Fruit fly (Drosophila melanogaster) S2 (cell line): ENCODE data around the gene yellow-e.

Experiments used
- CG8478 ChIP-seq: fragments of >200 bp; optimal IDR thresholded peaks from 2 replicates; lab custom pipeline; 2018
- CTCF ChIP-seq, 2 experiments: fragments of >200 bp; optimal IDR thresholded peaks; 2 replicates each; lab custom pipeline; 2018

yellow-e gene

DNA sequence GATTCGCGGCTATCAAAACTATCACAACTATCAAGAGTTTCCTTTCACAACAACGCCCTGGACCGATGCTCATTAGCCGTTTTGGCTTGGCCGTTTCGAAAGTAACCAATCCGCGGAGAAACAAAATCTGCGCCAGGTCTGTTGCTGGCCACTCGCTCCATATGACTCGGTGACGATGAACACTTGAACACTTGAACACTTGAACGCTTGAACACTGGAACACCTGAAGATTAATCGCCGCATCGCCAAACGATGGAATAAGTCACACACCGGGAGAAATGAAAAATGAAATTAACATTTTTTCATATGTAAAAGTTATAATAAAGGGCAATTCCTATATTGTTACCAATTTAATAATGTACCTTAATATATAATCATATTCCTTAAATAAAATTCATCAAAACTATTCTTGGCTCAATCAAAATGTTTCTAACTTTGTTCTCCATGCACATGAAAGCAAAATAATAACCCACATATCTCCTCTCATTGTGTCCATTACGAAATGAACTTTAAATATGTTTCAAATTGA lies 2.0 kb upstream of the yellow-e start:
- TF ChIP-seq CTCF (optimal IDR thresholded peaks at IDR 0.05; lab: Kevin White, UChicago) (no peak), CG8478 (lab: Kevin White, UChicago) (no peak)

DNA sequence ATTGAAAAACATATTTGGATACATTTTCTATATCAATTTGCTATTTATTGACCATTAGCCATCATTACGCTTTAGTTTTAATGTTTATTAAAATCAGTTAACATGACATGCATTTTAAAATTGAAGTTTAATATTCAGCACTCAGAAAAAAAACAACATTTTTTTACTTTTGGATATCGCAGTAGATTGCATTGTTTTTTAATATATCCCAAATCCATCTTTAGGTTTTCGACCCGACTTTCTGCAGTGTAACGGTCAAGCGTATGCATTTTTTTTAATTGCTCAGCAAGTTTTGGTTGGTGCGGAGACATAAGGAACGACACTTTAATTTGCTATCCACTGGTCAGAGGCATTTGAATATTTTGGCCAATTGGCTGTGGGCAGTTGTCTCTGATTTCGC lies 2.4 kb downstream of the yellow-e start:
- no peak for TF ChIP-seq CTCF (optimal IDR thresholded peaks at IDR 0.05; lab: Kevin White, UChicago)
- no peak for TF ChIP-seq CG8478 (lab: Kevin White, UChicago)

DNA sequence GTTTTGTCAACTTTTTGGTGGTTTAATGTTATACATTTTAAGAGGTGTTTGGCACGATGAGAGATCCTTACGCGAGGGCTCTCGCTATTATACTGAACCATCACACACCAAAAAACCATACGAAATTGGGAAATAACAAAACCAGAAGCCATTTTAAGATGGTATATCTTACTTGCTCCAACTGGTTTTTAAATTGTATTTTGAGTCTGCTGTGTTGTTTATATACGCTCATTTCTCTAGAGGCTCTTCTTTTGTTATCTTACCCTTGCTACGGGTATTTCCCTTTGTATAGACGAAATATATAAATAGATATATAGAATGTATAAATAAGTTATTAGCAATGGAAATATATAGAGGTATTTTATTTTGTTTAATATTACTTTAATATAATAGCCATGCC lies 8.2 kb downstream of the yellow-e start, which contains the start of gene yellow-e2:
Gene yellow-e2 (minus strand): TSS at position 101 of the 400 bp plus-strand sequence.
- TF ChIP-seq CG8478 (lab: Kevin White, UChicago): no peak
- TF ChIP-seq CTCF (optimal IDR thresholded peaks at IDR 0.05; lab: Kevin White, UChicago): no peak

DNA sequence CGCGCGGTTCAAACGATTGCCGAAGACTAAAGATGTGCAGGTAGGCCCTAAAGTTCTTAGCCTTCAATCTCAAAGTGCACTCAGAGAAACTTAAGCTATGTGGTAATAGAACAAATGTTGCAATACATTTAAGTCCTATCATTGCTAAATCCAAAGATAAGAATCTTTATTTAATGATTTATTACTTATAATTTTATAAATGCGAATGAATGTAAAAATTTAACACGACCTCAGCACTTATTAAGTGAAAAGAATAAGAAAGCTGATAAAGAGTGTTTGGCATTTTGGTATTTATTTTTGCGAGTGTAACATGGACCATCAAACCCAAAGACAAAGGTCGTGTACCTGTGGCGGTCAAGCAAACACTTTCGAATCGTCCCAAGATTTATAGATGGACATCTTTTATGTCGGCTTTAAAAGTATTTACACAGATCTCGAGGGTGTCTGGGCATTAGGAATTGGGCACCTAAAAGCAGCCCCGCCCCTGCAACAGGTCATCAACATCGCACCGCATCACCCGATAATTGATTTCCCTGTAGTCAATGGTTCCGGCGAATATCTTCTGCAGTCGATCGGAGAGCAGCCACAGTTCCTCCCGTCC lies 10.1 kb downstream of the yellow-e start, which contains the start of gene yellow-e3:
Gene yellow-e3 (minus strand): TSS at position 30 of the 601 bp plus-strand sequence.
- no peak for TF ChIP-seq CTCF (optimal IDR thresholded peaks at IDR 0.05; lab: Kevin White, UChicago)
- no peak for TF ChIP-seq CG8478 (lab: Kevin White, UChicago)

DNA sequence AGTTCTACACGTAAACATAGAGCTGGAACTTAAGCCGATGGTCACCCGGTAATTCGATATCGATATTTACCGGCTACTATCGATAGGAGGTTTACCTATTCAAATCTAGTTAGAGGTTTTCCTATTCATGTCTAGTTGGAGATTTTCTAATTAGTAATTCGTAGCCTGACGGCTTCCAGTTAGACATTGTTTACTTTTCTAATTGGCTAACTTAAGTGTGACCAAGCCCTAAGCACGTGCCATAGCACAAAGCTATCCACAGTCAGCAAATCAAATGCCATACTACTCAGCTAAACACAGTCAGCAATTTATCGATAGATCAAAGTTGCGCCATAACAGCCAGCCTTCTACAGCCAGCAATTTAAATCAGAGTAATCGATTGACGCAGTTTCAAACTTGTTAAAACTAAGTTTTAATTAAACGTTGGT lies 12.0 kb downstream of the yellow-e start, which contains the start of gene Dpm3:
Gene Dpm3 (minus strand): TSS at position 20 of the 428 bp plus-strand sequence.
- no peak for TF ChIP-seq CG8478 (lab: Kevin White, UChicago)
- TF ChIP-seq CTCF (optimal IDR thresholded peaks at IDR 0.05; lab: Kevin White, UChicago): peak; percentile 54 to 59

DNA sequence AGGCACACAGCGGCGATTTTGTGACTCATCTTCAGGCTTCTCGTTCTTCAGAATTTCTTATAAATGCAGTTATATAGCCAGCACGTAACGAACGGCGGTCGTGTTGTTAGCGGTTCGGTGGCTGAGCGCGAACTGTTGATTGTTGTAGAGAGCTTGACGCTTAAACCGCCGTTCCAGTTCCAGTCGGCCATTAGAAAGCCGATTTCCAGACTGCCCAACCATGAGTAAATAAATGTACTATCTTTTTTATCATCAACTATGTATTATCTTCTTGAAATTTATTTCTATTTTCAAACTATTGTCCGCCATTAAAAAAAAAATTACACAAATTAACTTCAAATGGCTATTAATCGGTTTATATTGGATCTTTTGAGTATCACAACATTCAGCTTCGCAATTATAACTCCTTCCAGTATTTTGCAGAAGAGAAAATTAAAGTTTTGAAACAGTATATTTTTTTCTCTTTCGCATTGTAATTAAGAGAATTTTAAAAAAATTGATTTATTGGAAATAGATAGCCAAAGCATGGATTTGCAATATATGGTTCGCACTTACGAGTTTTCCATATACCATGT lies 13.3 kb downstream of the yellow-e start, which contains the start of gene GILT1:
Gene GILT1 (minus strand): TSS at position 141 of the 575 bp plus-strand sequence.
- TF ChIP-seq CG8478 (lab: Kevin White, UChicago) (no peak), CTCF (optimal IDR thresholded peaks at IDR 0.05; lab: Kevin White, UChicago) (no peak)

DNA sequence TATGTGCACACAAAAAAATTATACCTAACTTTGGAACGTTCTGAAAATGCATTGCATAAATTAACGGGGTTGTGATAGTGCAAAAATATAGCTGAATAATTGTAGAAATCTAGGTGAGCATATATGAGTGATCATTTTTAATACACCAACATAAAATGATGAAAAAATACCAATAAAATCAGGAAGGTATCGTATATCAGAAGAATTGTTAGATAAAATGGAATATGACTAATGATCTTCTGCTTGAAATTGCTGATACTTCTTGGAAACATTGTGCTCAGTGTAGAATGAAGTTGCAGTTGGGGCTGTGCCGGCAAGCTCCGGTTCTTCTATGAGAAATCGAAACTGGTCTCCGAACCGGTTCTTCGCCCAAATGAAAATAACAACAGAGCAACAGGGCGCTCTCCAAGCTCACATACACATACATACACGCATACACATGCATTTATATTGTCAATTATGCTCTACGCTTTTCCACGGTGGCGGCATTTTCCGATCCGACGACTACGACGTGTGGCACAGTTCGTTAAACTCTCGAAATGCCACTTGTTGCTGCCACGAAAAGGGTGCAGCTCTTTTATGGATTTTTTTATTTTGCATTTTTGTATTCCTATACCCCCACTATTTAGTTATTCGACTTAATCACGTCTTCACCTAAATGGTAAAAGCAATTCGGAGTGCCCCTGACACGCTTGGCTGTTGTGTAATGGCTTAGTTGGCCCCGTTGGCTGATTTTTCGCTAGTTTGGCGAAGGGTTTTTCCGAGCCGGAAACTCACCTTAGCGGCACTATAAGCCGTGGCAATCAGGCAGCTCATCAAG lies 14.0 kb downstream of the yellow-e start:
- TF ChIP-seq CTCF (optimal IDR thresholded peaks at IDR 0.05; lab: Kevin White, UChicago) (no peak), CG8478 (lab: Kevin White, UChicago) (no peak)

DNA sequence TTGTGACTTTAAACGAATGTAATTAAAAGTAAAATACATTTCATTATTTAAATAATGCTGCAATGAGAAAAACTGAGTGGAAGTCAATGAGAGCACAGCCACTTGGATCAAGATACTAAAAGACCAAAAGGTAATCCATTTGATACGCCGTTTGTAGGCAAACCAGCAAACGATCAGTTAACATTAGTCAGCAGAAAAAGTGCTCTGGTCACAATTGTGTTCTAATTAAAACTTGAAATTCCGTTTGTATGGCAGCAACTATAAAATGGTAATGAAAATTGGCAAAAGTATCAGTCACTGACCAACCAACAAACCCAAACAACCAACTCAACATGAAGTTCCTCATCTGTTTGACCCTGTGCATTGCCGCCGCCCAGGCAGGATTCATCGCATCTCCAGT lies 17.6 kb downstream of the yellow-e start, which contains the start of gene CG14377:
Gene CG14377 (plus strand): TSS at position 301 of the 400 bp plus-strand sequence.
- no peak for TF ChIP-seq CTCF (optimal IDR thresholded peaks at IDR 0.05; lab: Kevin White, UChicago)
- no peak for TF ChIP-seq CG8478 (lab: Kevin White, UChicago)

DNA sequence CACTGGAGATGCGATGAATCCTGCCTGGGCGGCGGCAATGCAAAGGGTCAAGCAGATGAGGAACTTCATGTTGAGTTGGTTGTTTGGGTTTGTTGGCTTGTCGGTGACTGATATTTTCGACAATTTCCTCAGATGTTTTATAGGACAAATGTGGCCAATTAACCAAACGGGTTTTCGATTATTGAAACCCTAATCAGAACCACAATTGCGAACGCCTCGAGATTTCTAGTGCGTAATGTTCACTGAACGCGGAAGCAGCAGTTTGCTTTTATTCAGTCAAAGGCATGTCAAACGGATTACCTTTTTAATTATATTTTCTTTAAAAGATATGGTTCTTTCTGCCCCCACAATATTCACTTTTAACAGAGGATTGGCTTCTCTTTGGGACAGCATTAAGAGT lies 18.0 kb downstream of the yellow-e start, which contains the start of gene CG14374:
Gene CG14374 (minus strand): TSS at position 101 of the 400 bp plus-strand sequence.
- no peak for TF ChIP-seq CTCF (optimal IDR thresholded peaks at IDR 0.05; lab: Kevin White, UChicago)
- TF ChIP-seq CG8478 (lab: Kevin White, UChicago): no peak

DNA sequence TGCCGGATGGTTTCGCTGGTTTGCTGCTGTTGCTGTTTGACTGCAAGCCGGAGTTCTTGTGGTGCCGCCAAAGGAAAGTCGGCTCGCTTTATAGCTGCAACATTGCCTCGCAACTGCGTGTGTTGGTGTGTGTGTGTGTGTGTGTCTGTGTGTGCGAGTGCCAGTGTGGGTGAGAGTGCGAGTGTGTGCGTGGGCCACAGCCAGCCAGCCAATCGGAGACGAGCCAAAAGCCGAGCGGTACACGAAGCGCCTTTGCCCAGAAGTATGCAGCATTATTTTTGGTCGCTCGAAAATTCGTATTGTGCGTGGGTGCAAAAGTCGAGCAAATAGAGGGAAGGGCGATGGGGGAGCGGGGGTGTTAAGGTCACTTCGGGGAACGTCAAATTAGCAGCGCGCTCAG lies 20.0 kb downstream of the yellow-e start, which contains the start of gene CCHa2:
Gene CCHa2 (minus strand): TSS at position 65 of the 400 bp plus-strand sequence.
- no peak for TF ChIP-seq CG8478 (lab: Kevin White, UChicago)
- TF ChIP-seq CTCF (optimal IDR thresholded peaks at IDR 0.05; lab: Kevin White, UChicago): no peak

DNA sequence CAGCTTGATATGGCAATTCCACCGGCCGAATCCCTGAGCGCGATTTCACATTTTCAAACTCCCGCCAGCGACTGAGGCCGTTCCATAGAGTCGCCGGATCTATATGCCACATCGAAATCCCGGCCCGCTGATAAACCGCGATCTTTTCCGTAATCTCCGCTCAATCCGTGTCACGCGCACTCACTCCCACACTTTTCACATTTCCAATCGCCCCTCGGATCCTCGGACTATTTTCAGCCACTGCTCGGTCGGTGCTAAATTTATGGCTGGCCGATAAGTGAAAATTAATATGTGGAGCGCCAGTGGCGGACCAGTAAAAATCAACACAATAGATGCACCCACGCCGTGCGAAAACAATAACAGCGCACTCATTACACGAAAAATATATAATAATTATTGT lies 22.1 kb downstream of the yellow-e start:
- no peak for TF ChIP-seq CTCF (optimal IDR thresholded peaks at IDR 0.05; lab: Kevin White, UChicago)
- TF ChIP-seq CG8478 (lab: Kevin White, UChicago): no peak

DNA sequence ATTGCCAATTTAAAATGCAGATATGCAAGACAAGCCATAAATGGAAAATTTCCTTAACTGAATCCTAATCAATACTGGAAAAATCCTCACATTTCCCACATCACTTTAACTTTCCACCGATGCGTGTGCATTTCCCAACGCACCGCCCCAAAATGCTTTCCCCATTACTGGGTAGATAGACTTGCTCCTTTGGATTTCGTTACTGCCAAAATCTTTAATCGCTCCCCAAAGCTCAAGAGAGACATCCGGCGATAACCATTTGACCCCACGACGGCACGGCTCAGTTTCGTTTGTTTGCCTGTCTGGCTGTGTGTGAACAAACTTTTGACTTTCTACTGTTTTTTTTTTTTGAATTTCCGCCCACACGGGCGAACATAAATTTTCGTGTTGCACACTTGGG lies 24.6 kb downstream of the yellow-e start:
- no peak for TF ChIP-seq CG8478 (lab: Kevin White, UChicago)
- no peak for TF ChIP-seq CTCF (optimal IDR thresholded peaks at IDR 0.05; lab: Kevin White, UChicago)

DNA sequence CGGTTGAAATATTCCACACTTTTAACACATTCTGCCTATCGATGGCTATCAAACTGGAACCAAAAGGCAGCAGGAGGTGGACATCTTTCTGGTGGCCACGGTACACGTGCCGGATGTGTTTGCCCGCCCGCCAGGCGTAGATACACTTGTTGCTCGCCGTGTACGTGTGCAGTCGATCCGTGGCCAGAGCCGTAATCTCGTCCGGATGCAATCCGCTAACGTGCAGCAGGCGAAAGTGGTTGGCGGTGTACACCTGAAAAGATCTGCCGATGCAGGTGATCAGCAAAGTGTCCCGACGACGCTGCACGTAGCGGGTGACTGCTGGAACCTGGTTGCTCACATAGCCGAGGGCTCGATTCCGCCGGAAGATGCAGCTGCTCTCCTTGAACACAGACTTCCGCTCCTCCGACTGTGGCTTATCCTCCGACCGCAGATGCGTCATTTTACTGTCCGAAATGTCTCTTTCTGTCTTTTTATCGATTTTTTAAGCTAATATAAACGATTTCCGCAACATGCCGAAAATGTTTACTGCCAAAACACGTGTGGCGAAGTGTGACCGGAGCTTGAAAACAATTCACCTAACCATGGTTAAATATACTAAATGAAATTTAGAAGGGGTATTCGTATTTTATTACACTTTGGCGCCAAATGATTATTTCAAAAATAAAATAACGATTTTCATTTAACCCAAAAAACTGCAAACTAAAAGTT lies 26.8 kb downstream of the yellow-e start, which contains the start of gene CG9799:
Gene CG9799 (minus strand): TSS at position 550 of the 711 bp plus-strand sequence.
- no peak for TF ChIP-seq CG8478 (lab: Kevin White, UChicago)
- TF ChIP-seq CTCF (optimal IDR thresholded peaks at IDR 0.05; lab: Kevin White, UChicago): no peak
